Fruit fly (Drosophila melanogaster): ENCODE measurements around the gene unc79.
A peak's percentile ranks its signal among the peaks of the same experiment; 100 is the strongest.

The unc79 gene

dm6 chr3R:19282832-19283231 is 36.9 kb upstream of the unc79 start:
- peak; percentile 43 for TF ChIP-seq CG15710 (tag; optimal IDR thresholded peaks at IDR 0.05)
- TF ChIP-seq CG8301 (tag; optimal IDR thresholded peaks at IDR 0.05) = no peak
- peak; percentile 56 for TF ChIP-seq CG8159 (tag; optimal IDR thresholded peaks at IDR 0.05)
- TF ChIP-seq CG34367 (tag; optimal IDR thresholded peaks at IDR 0.05) = peak; percentile 36
- TF ChIP-seq CG12605 (GFP tag; IDR thresholded peaks at IDR 0.05) = no peak
- peak; percentile 69 for TF ChIP-seq CG9948 (tag; optimal IDR thresholded peaks at IDR 0.05)
- TF ChIP-seq gl (tag; optimal IDR thresholded peaks at IDR 0.05) = no peak
- TF ChIP-seq CG13204 (GFP tag; optimal IDR thresholded peaks at IDR 0.05) = no peak
- no peak for TF ChIP-seq fd96Ca (GFP tag; IDR thresholded peaks at IDR 0.05)
- TF ChIP-seq CG17806 (tag; optimal IDR thresholded peaks at IDR 0.05) = peak; percentile 46
- no peak for TF ChIP-seq rn (GFP tag; IDR thresholded peaks at IDR 0.05)

- peak; percentile 79 for TF ChIP-seq CG8159 (tag; optimal IDR thresholded peaks at IDR 0.05)
- TF ChIP-seq rn (GFP tag; IDR thresholded peaks at IDR 0.05) = no peak
- peak; percentile 80 for TF ChIP-seq CG15710 (tag; optimal IDR thresholded peaks at IDR 0.05)
- no peak for TF ChIP-seq Ets98B (GFP tag; IDR thresholded peaks at IDR 0.05)
- no peak for TF ChIP-seq CG10348 (GFP tag; IDR thresholded peaks at IDR 0.05)
- TF ChIP-seq Pif1A (GFP tag; optimal IDR thresholded peaks at IDR 0.05) = peak; percentile 63
- TF ChIP-seq fd96Ca (GFP tag; IDR thresholded peaks at IDR 0.05) = no peak
- no peak for TF ChIP-seq CG8301 (tag; optimal IDR thresholded peaks at IDR 0.05)
- no peak for TF ChIP-seq EcR (GFP tag; optimal IDR thresholded peaks at IDR 0.05)
- peak; percentile 45; the same call in 1 of the 3 replicates for TF ChIP-seq CG4496 (GFP tag; IDR thresholded peaks at IDR 0.05)
- TF ChIP-seq CG17806 (tag; optimal IDR thresholded peaks at IDR 0.05) = peak; percentile 68
- TF ChIP-seq CG34367 (tag; optimal IDR thresholded peaks at IDR 0.05) = peak; percentile 76
- TF ChIP-seq Pif1B (GFP tag; optimal IDR thresholded peaks at IDR 0.05) = peak; percentile 52
- TF ChIP-seq Snoo (tag; optimal IDR thresholded peaks at IDR 0.05) = peak; percentile 68
- no peak for TF ChIP-seq CG32121 (GFP tag; IDR thresholded peaks at IDR 0.05)
- peak; percentile 22 for TF ChIP-seq D1 (tag; optimal IDR thresholded peaks at IDR 0.05)
- no peak for TF ChIP-seq CG12605 (GFP tag; IDR thresholded peaks at IDR 0.05)
- no peak for TF ChIP-seq CG14655 (GFP tag; optimal IDR thresholded peaks at IDR 0.05)
- TF ChIP-seq CG13204 (GFP tag; optimal IDR thresholded peaks at IDR 0.05) = no peak
- TF ChIP-seq gl (tag; optimal IDR thresholded peaks at IDR 0.05) = peak; percentile 71
- TF ChIP-seq CG9948 (tag; optimal IDR thresholded peaks at IDR 0.05) = peak; percentile 74
These were observed 36.3 kb upstream of the unc79 start for dm6 chr3R:19282240-19282639.

- no peak for TF ChIP-seq EcR (GFP tag; optimal IDR thresholded peaks at IDR 0.05)
- peak; percentile 55 for TF ChIP-seq CG13204 (GFP tag; optimal IDR thresholded peaks at IDR 0.05)
These were observed 30.2 kb upstream of the unc79 start for dm6 chr3R:19276135-19276534.

- TF ChIP-seq rn (GFP tag; IDR thresholded peaks at IDR 0.05) = 0 out of 2 replicates have a peak, but pooled peaks have one; percentile 34
- TF ChIP-seq CG32121 (GFP tag; IDR thresholded peaks at IDR 0.05) = peak; percentile 62; the same call in 1 of the 2 replicates
- TF ChIP-seq Pif1B (GFP tag; optimal IDR thresholded peaks at IDR 0.05) = peak; percentile 42
- TF ChIP-seq CG9948 (tag; optimal IDR thresholded peaks at IDR 0.05) = peak; percentile 70
- no peak for TF ChIP-seq CG12605 (GFP tag; IDR thresholded peaks at IDR 0.05)
- no peak for TF ChIP-seq Snoo (tag; optimal IDR thresholded peaks at IDR 0.05)
- peak; percentile 48 for TF ChIP-seq Pif1A (GFP tag; optimal IDR thresholded peaks at IDR 0.05)
- no peak for TF ChIP-seq EcR (GFP tag; optimal IDR thresholded peaks at IDR 0.05)
- TF ChIP-seq gl (tag; optimal IDR thresholded peaks at IDR 0.05) = no peak
- TF ChIP-seq CG10348 (GFP tag; IDR thresholded peaks at IDR 0.05) = 0 out of 2 replicates have a peak, but pooled peaks have one; percentile 18
- peak; percentile 64 for TF ChIP-seq CG34367 (tag; optimal IDR thresholded peaks at IDR 0.05)
- TF ChIP-seq CG15710 (tag; optimal IDR thresholded peaks at IDR 0.05) = peak; percentile 70
- peak; percentile 59 for TF ChIP-seq CG17806 (tag; optimal IDR thresholded peaks at IDR 0.05)
- peak; percentile 85 for TF ChIP-seq CG14655 (GFP tag; optimal IDR thresholded peaks at IDR 0.05)
- no peak for TF ChIP-seq D1 (tag; optimal IDR thresholded peaks at IDR 0.05)
- TF ChIP-seq Ets98B (GFP tag; IDR thresholded peaks at IDR 0.05) = peak; percentile 30; the same call in 1 of the 2 replicates
- TF ChIP-seq CG8301 (tag; optimal IDR thresholded peaks at IDR 0.05) = peak; percentile 83
- TF ChIP-seq CG13204 (GFP tag; optimal IDR thresholded peaks at IDR 0.05) = peak; percentile 47
- TF ChIP-seq fd96Ca (GFP tag; IDR thresholded peaks at IDR 0.05) = 0 out of 3 replicates have a peak, but pooled peaks have one; percentile 29
- TF ChIP-seq CG8159 (tag; optimal IDR thresholded peaks at IDR 0.05) = peak; percentile 71
- peak; percentile 75; the same call in 2 of the 3 replicates for TF ChIP-seq CG4496 (GFP tag; IDR thresholded peaks at IDR 0.05)
These were observed 28.1 kb upstream of the unc79 start for dm6 chr3R:19274028-19274427.

- TF ChIP-seq CG12605 (GFP tag; IDR thresholded peaks at IDR 0.05) (no peak), fd96Ca (GFP tag; IDR thresholded peaks at IDR 0.05) (no peak)
These were observed 25.2 kb upstream of the unc79 start for dm6 chr3R:19271125-19271524.

- no peak for TF ChIP-seq CG13204 (GFP tag; optimal IDR thresholded peaks at IDR 0.05)
- no peak for TF ChIP-seq CG15710 (tag; optimal IDR thresholded peaks at IDR 0.05)
- TF ChIP-seq CG34367 (tag; optimal IDR thresholded peaks at IDR 0.05) = no peak
- no peak for TF ChIP-seq rn (GFP tag; IDR thresholded peaks at IDR 0.05)
- no peak for TF ChIP-seq D1 (tag; optimal IDR thresholded peaks at IDR 0.05)
- no peak for TF ChIP-seq gl (tag; optimal IDR thresholded peaks at IDR 0.05)
- peak; percentile 33; the same call in 1 of the 2 replicates for TF ChIP-seq Ets98B (GFP tag; IDR thresholded peaks at IDR 0.05)
- TF ChIP-seq Snoo (tag; optimal IDR thresholded peaks at IDR 0.05) = no peak
- TF ChIP-seq Pif1A (GFP tag; optimal IDR thresholded peaks at IDR 0.05) = peak; percentile 39
- no peak for TF ChIP-seq Pif1B (GFP tag; optimal IDR thresholded peaks at IDR 0.05)
- TF ChIP-seq CG9948 (tag; optimal IDR thresholded peaks at IDR 0.05) = no peak
- no peak for TF ChIP-seq CG17806 (tag; optimal IDR thresholded peaks at IDR 0.05)
- no peak for TF ChIP-seq CG32121 (GFP tag; IDR thresholded peaks at IDR 0.05)
- TF ChIP-seq CG14655 (GFP tag; optimal IDR thresholded peaks at IDR 0.05) = peak; percentile 62
- no peak for TF ChIP-seq CG12605 (GFP tag; IDR thresholded peaks at IDR 0.05)
- peak; percentile 67; the same call in 2 of the 3 replicates for TF ChIP-seq fd96Ca (GFP tag; IDR thresholded peaks at IDR 0.05)
- peak; percentile 54; the same call in 2 of the 3 replicates for TF ChIP-seq CG4496 (GFP tag; IDR thresholded peaks at IDR 0.05)
- TF ChIP-seq CG8301 (tag; optimal IDR thresholded peaks at IDR 0.05) = peak; percentile 60
- TF ChIP-seq EcR (GFP tag; optimal IDR thresholded peaks at IDR 0.05) = no peak
- no peak for TF ChIP-seq CG8159 (tag; optimal IDR thresholded peaks at IDR 0.05)
- TF ChIP-seq CG10348 (GFP tag; IDR thresholded peaks at IDR 0.05) = no peak
These were observed 18.9 kb upstream of the unc79 start for dm6 chr3R:19264789-19265188.
